Fruit fly (Drosophila melanogaster) whole organism, embryonic: ENCODE data around the gene Rgl.

ENCODE experiments used
- Bgb ChIP-seq: fragments of 200-800 bp; sonication (Bioruptor generic); IDR thresholded peaks from 2 replicates; pipeline ENCODE4 v1.3.6; 2022; ENCODE audit warnings: missing biosample characterization, missing genetic modification characterization; ENCODE audit not compliant: partially characterized antibody
- Bteb2 ChIP-seq: fragments of 200-800 bp; sonication (Bioruptor generic); optimal IDR thresholded peaks from 2 replicates; lab custom pipeline; 2016; ENCODE audit warnings: missing biosample characterization, missing genetic modification characterization
- CG10209 ChIP-seq: fragments of 200-800 bp; sonication (Bioruptor generic); optimal IDR thresholded peaks from 3 replicates; lab custom pipeline; 2017; ENCODE audit warnings: missing biosample characterization, mild to moderate bottlenecking, missing genetic modification characterization, missing genetic modification reagents
- CG10431 ChIP-seq: fragments of 200-800 bp; sonication (Bioruptor generic); optimal IDR thresholded peaks from 3 replicates; lab custom pipeline; 2018; ENCODE audit warnings: missing biosample characterization, mild to moderate bottlenecking, missing genetic modification characterization
- CG11456 ChIP-seq: fragments of 200-800 bp; sonication (Bioruptor generic); IDR thresholded peaks from 3 replicates; pipeline ENCODE4 v1.3.6; 2022; ENCODE audit warnings: missing biosample characterization, missing genetic modification characterization
- CG12769 ChIP-seq: fragments of 200-800 bp; sonication (Bioruptor generic); optimal IDR thresholded peaks from 2 replicates; lab custom pipeline; 2019; ENCODE audit warnings: missing biosample characterization, mild to moderate bottlenecking, missing genetic modification characterization, moderate library complexity
- CG14710 ChIP-seq: fragments of 200-800 bp; sonication (Bioruptor generic); optimal IDR thresholded peaks from 3 replicates; lab custom pipeline; 2019; ENCODE audit warnings: missing biosample characterization, mild to moderate bottlenecking, missing genetic modification characterization, moderate library complexity
- CG14965 ChIP-seq: fragments of 200-800 bp; sonication (Bioruptor generic); optimal IDR thresholded peaks from 2 replicates; lab custom pipeline; 2016; ENCODE audit warnings: missing biosample characterization, missing genetic modification characterization, borderline replicate concordance
- CG1529 ChIP-seq: fragments of 200-800 bp; sonication (Bioruptor generic); optimal IDR thresholded peaks from 3 replicates; lab custom pipeline; 2018; ENCODE audit warnings: missing biosample characterization, missing genetic modification characterization
- CG1602 ChIP-seq: fragments of 200-800 bp; sonication (Bioruptor generic); optimal IDR thresholded peaks from 3 replicates; lab custom pipeline; 2016; ENCODE audit warnings: missing biosample characterization, missing genetic modification characterization
- CG16779 ChIP-seq: fragments of 200-800 bp; sonication (Bioruptor generic); IDR thresholded peaks from 2 replicates; pipeline ENCODE4 v1.3.6; 2022; ENCODE audit warnings: missing biosample characterization, missing genetic modification characterization
- CG16863 ChIP-seq: fragments of 200-800 bp; sonication (Bioruptor generic); optimal IDR thresholded peaks from 3 replicates; lab custom pipeline; 2016; ENCODE audit warnings: missing biosample characterization, missing genetic modification characterization
- CG17328 ChIP-seq: fragments of 200-800 bp; sonication (Bioruptor generic); IDR thresholded peaks from 2 replicates; pipeline ENCODE4 v1.3.6; 2022; ENCODE audit warnings: missing biosample characterization, missing genetic modification characterization
- CG18011 ChIP-seq: fragments of 200-800 bp; sonication (Bioruptor generic); optimal IDR thresholded peaks from 2 replicates; lab custom pipeline; 2017; ENCODE audit warnings: missing biosample characterization, missing genetic modification characterization, mild to moderate bottlenecking, moderate library complexity, missing genotype
- CG1832 ChIP-seq: fragments of 200-800 bp; sonication (Bioruptor generic); optimal IDR thresholded peaks from 2 replicates; lab custom pipeline; 2017; ENCODE audit warnings: missing biosample characterization, mild to moderate bottlenecking, missing genetic modification characterization, inconsistent platforms
- CG2116 ChIP-seq: fragments of 200-800 bp; sonication (Bioruptor generic); optimal IDR thresholded peaks from 3 replicates; lab custom pipeline; 2018; ENCODE audit warnings: missing biosample characterization, mild to moderate bottlenecking, missing genetic modification characterization
- CG2202 ChIP-seq: fragments of 200-800 bp; sonication (Bioruptor generic); optimal IDR thresholded peaks from 2 replicates; lab custom pipeline; 2018; ENCODE audit warnings: missing biosample characterization, mild to moderate bottlenecking, missing genetic modification characterization
- CG2875 ChIP-seq: fragments of 200-800 bp; sonication (Bioruptor generic); optimal IDR thresholded peaks from 2 replicates; lab custom pipeline; 2017; ENCODE audit warnings: missing biosample characterization, mild to moderate bottlenecking, missing genetic modification characterization, missing genetic modification reagents
- CG34422 ChIP-seq: fragments of 200-800 bp; sonication (Bioruptor generic); IDR thresholded peaks from 3 replicates; pipeline ENCODE4 v1.3.6; 2022; ENCODE audit warnings: missing biosample characterization, missing genetic modification characterization
- CG3726 ChIP-seq: fragments of 200-800 bp; sonication (Bioruptor generic); IDR thresholded peaks from 3 replicates; pipeline ENCODE4, ENCODE4 v1.3.6; 2022; ENCODE audit warnings: missing biosample characterization, missing genetic modification characterization
- CG42726 ChIP-seq: fragments of 200-800 bp; sonication (Bioruptor generic); IDR thresholded peaks from 2 replicates; pipeline ENCODE4 v1.3.6; 2022; ENCODE audit warnings: missing biosample characterization, missing genetic modification characterization; ENCODE audit not compliant: partially characterized antibody
- CG43689 ChIP-seq: fragments of 200-800 bp; sonication (Bioruptor generic); IDR thresholded peaks from 2 replicates; pipeline ENCODE4 v1.3.6; 2022; ENCODE audit warnings: missing biosample characterization, missing genetic modification characterization
- CG4854 ChIP-seq: fragments of 200-800 bp; sonication (Bioruptor generic); optimal IDR thresholded peaks from 2 replicates; lab custom pipeline; 2016; ENCODE audit warnings: missing biosample characterization, missing genetic modification characterization, inconsistent platforms
- CG6175 ChIP-seq: fragments of 200-800 bp; sonication (Bioruptor generic); IDR thresholded peaks from 3 replicates; pipeline ENCODE4 v1.3.6; 2022; ENCODE audit warnings: missing biosample characterization, missing genetic modification characterization
- CG6254 ChIP-seq: fragments of 200-800 bp; sonication (Bioruptor generic); optimal IDR thresholded peaks from 3 replicates; lab custom pipeline; 2017; ENCODE audit warnings: mild to moderate bottlenecking, missing biosample characterization, missing genetic modification reagents, missing genetic modification characterization
- CG7786 ChIP-seq: fragments of 200-800 bp; sonication (Bioruptor generic); optimal IDR thresholded peaks from 2 replicates; lab custom pipeline; 2016; ENCODE audit warnings: missing biosample characterization, missing genetic modification characterization
- CG8388 ChIP-seq: fragments of 200-800 bp; sonication (Bioruptor generic); optimal IDR thresholded peaks from 2 replicates; lab custom pipeline; 2019; ENCODE audit warnings: missing biosample characterization, mild to moderate bottlenecking, missing genetic modification characterization, moderate library complexity
- Dad ChIP-seq: fragments of 200-800 bp; sonication (Bioruptor generic); optimal IDR thresholded peaks from 3 replicates; lab custom pipeline; 2016; ENCODE audit warnings: missing biosample characterization, missing genetic modification characterization
- Doc3 ChIP-seq: fragments of 200-800 bp; sonication (Bioruptor generic); IDR thresholded peaks from 3 replicates; pipeline ENCODE4 v1.3.6; 2022; ENCODE audit warnings: missing biosample characterization, missing genetic modification characterization; ENCODE audit not compliant: partially characterized antibody
- ERR ChIP-seq: fragments of 200-800 bp; sonication (Bioruptor generic); optimal IDR thresholded peaks from 2 replicates; lab custom pipeline; 2016; ENCODE audit warnings: missing biosample characterization, missing genetic modification characterization
- GATAe ChIP-seq: fragments of 200-800 bp; sonication (Bioruptor generic); conservative IDR thresholded peaks from 2 replicates; pipeline ENCODE4 v1.3.6; 2022; ENCODE audit warnings: missing biosample characterization, missing genetic modification characterization
- HHEX ChIP-seq: fragments of 200-800 bp; sonication (Bioruptor generic); optimal IDR thresholded peaks from 3 replicates; lab custom pipeline; 2017; ENCODE audit warnings: missing biosample characterization, mild to moderate bottlenecking, missing genetic modification characterization, missing genetic modification reagents
- MESR4 ChIP-seq: fragments of 200-800 bp; sonication (Bioruptor generic); optimal IDR thresholded peaks from 2 replicates; lab custom pipeline; 2018; ENCODE audit warnings: missing biosample characterization, mild to moderate bottlenecking, missing genetic modification characterization, moderate library complexity
- NK7.1 ChIP-seq: fragments of 200-800 bp; sonication (Bioruptor generic); optimal IDR thresholded peaks from 3 replicates; lab custom pipeline; 2016; ENCODE audit warnings: missing biosample characterization, missing genetic modification characterization
- Sry-β ChIP-seq: fragments of 200-800 bp; sonication (Bioruptor generic); optimal IDR thresholded peaks from 2 replicates; lab custom pipeline; 2018; ENCODE audit warnings: missing biosample characterization, mild to moderate bottlenecking, missing genetic modification characterization, moderate library complexity
- ap ChIP-seq: fragments of 200-800 bp; sonication (Bioruptor generic); IDR thresholded peaks from 2 replicates; pipeline ENCODE4 v1.3.6; 2022; ENCODE audit warnings: missing biosample characterization, missing genetic modification characterization
- dimm ChIP-seq: fragments of 200-800 bp; sonication (Bioruptor generic); IDR thresholded peaks from 2 replicates; pipeline ENCODE4 v1.3.6; 2022; ENCODE audit warnings: missing biosample characterization, missing genetic modification characterization
- dpn ChIP-seq, 2 experiments: fragments of 200-800 bp; sonication (Bioruptor generic); optimal IDR thresholded peaks; 3 replicates each; lab custom pipeline; 2016; ENCODE audit warnings: missing biosample characterization in 2 of 2, missing genetic modification characterization in 2 of 2
- grau ChIP-seq: fragments of 200-800 bp; optimal IDR thresholded peaks from 3 replicates; lab custom pipeline; 2019; ENCODE audit warnings: missing biosample characterization, mild to moderate bottlenecking, missing genetic modification characterization, moderate library complexity
- insv ChIP-seq, 2 experiments: fragments of 200-800 bp; sonication (Bioruptor generic); optimal IDR thresholded peaks; 3 replicates each; lab custom pipeline; 2016 to 2018; ENCODE audit warnings: missing biosample characterization in 2 of 2, missing genetic modification characterization in 2 of 2
- inv ChIP-seq: fragments of 200-800 bp; sonication (Bioruptor generic); IDR thresholded peaks from 2 replicates; pipeline ENCODE4 v1.3.6; 2022; ENCODE audit warnings: missing biosample characterization, missing genetic modification characterization; ENCODE audit not compliant: partially characterized antibody
- klu ChIP-seq: fragments of 200-800 bp; sonication (Bioruptor generic); IDR thresholded peaks from 2 replicates; pipeline ENCODE4 v1.3.6; 2022; ENCODE audit warnings: missing biosample characterization, missing genetic modification characterization
- lbe ChIP-seq: fragments of 200-800 bp; sonication (Bioruptor generic); optimal IDR thresholded peaks from 2 replicates; lab custom pipeline; 2016; ENCODE audit warnings: missing biosample characterization, mild to moderate bottlenecking, missing genetic modification characterization
- lola ChIP-seq, 3 experiments: fragments of >200 bp in 2 of 3; fragments of 200-800 bp in 1 of 3; sonication (Bioruptor generic) in 1 of 3; optimal IDR thresholded peaks; 2 replicates each; lab custom pipeline; 2017 to 2019; ENCODE audit warnings: missing biosample characterization in 3 of 3, missing genetic modification characterization in 3 of 3, mild to moderate bottlenecking in 1 of 3, moderate library complexity in 1 of 3
- oc ChIP-seq: fragments of 200-800 bp; sonication (Bioruptor generic); optimal IDR thresholded peaks from 2 replicates; lab custom pipeline; 2018; ENCODE audit warnings: missing biosample characterization, mild to moderate bottlenecking, missing genetic modification characterization, moderate library complexity
- pb ChIP-seq: fragments of 200-800 bp; sonication (Bioruptor generic); optimal IDR thresholded peaks from 3 replicates; lab custom pipeline; 2016; ENCODE audit warnings: missing biosample characterization, missing genetic modification characterization
- peb ChIP-seq: fragments of 200-800 bp; sonication (Bioruptor generic); IDR thresholded peaks from 2 replicates; pipeline ENCODE4 v1.3.6; 2022; ENCODE audit warnings: missing biosample characterization, missing genetic modification characterization
- phol ChIP-seq: fragments of 200-800 bp; sonication (Bioruptor generic); optimal IDR thresholded peaks from 3 replicates; lab custom pipeline; 2018; ENCODE audit warnings: missing biosample characterization, mild to moderate bottlenecking, missing genetic modification characterization, moderate library complexity
- slp2 ChIP-seq: fragments of 200-800 bp; sonication (Bioruptor generic); optimal IDR thresholded peaks from 2 replicates; lab custom pipeline; 2016; ENCODE audit warnings: missing biosample characterization, missing genetic modification characterization
- zen2 ChIP-seq: fragments of 200-800 bp; sonication (Bioruptor generic); IDR thresholded peaks from 3 replicates; pipeline ENCODE4 v1.3.6; 2022; ENCODE audit warnings: missing biosample characterization, missing genetic modification characterization; ENCODE audit not compliant: partially characterized antibody

Gene Rgl

DNA sequence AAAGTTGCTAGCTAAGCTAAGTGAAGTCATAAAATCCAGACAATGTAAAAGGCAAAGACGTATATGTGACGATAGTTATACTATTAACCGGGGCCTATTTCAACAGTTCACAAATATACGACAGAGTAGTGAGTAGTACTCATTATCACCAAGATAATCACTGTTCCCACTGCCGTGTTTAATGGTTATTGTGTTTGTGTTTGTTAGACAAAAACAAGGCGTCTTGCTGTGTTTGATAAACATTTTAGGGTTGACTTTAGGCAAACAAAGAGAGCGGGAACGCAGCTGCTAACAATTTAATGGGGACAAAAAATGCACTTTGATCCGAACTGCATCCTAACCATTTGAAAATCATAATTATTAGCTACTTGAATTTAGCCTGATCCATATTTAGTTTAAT is 59.7 kb downstream of the Rgl start (continued):
- TF ChIP-seq CG43689 (GFP tag; lab: Robert Waterston, UW) (no peak), CG6254 (GFP tag; lab: Kevin White, UChicago) (peak; percentile 74), Doc3 (GFP tag; lab: Robert Waterston, UW) (no peak), dimm (no peak), CG8388 (GFP tag; lab: Kevin White, UChicago) (peak; percentile 59), MESR4 (GFP tag; lab: Kevin White, UChicago) (peak; percentile 15), klu (GFP tag; lab: Robert Waterston, UW) (no peak), CG10431 (GFP tag; lab: Kevin White, UChicago) (peak; percentile 76), grau (peak; percentile 60), peb (GFP tag; lab: Robert Waterston, UW) (no peak), CG7786 (no peak), CG12769 (peak; percentile 72), CG34422 (GFP tag; lab: Robert Waterston, UW) (no peak), CG16863 (GFP tag; lab: Kevin White, UChicago) (peak; percentile 56), CG14710 (peak; percentile 83), Bteb2 (peak; percentile 24), CG4854 (GFP tag; lab: Kevin White, UChicago) (peak; percentile 49), CG1602 (peak; percentile 66), CG2116 (peak; percentile 55), inv (no peak), NK7.1 (GFP tag; lab: Kevin White, UChicago) (peak; percentile 18), lola (GFP tag; optimal IDR thresholded peaks at IDR 0.05; lab: Kevin White, UChicago) (peak in 1 of 3 experiments; percentile 75), zen2 (no peak), ERR (GFP tag; lab: Kevin White, UChicago) (no peak), Dad (GFP tag; lab: Kevin White, UChicago) (peak; percentile 43), CG2875 (GFP tag; lab: Kevin White, UChicago) (peak; percentile 90), CG6175 (no peak), slp2 (GFP tag; lab: Kevin White, UChicago) (peak; percentile 55), CG14965 (GFP tag; lab: Kevin White, UChicago) (peak; percentile 33), dpn (GFP tag; optimal IDR thresholded peaks at IDR 0.05; lab: Kevin White, UChicago) (peak in 1 of 2 experiments; percentile 2), CG1529 (GFP tag; lab: Kevin White, UChicago) (peak; percentile 81), ap (GFP tag; lab: Robert Waterston, UW) (no peak), lbe (no peak), CG17328 (GFP tag; lab: Robert Waterston, UW) (peak; percentile 61), CG18011 (GFP tag; lab: Kevin White, UChicago) (peak; percentile 19), GATAe (GFP tag; lab: Robert Waterston, UW) (no peak), CG11456 (no peak), insv (GFP tag; optimal IDR thresholded peaks at IDR 0.05; lab: Kevin White, UChicago) (no peak), oc (tag; lab: Kevin White, UChicago) (peak; percentile 85), CG16779 (no peak), Bgb (GFP tag; lab: Robert Waterston, UW) (no peak), HHEX (peak; percentile 77), CG2202 (tag; lab: Kevin White, UChicago) (peak; percentile 93), CG3726 (GFP tag; lab: Robert Waterston, UW) (no peak), CG10209 (GFP tag; lab: Kevin White, UChicago) (peak; percentile 78), Sry-β (GFP tag; lab: Kevin White, UChicago) (peak; percentile 70), CG42726 (no peak), phol (tag; lab: Kevin White, UChicago) (peak; percentile 48), pb (GFP tag; lab: Kevin White, UChicago) (peak; percentile 40), CG1832 (GFP tag; lab: Kevin White, UChicago) (no peak)
